Worm (Caenorhabditis elegans): ENCODE data around the gene C25G4.8.

The C25G4.8 gene

DNA sequence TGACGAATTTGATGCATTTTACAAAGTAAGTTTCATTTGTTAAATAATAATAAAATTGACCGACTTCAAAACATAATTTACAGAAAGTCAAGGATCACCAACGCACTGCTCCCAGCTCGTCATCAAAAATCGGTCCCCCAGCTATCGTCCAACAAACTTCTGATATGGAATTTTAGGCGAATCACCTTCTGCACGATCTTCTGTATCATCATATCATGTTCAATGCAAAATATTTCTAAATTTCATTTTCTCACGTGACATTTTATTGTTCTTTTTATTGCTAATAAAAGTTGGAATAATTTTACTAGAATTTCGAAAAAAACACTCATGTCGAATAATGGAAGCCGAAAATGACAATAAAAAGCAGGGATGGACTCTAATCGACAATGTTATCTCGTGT is 53.1 kb downstream of the C25G4.8 start, which contains the start of gene acl-13:
Gene acl-13 (plus strand): TSS at position 301 of the 400 bp plus-strand sequence.
- no peak for TF ChIP-seq unc-62 (GFP tag; optimal IDR thresholded peaks at IDR 0.05)
